Worm (Caenorhabditis elegans): ENCODE data around the gene ify-1.

ce11 chrII:5032669-5033068 lies 22.3 kb downstream of the ify-1 start:
- TF ChIP-seq lin-15B (tag; optimal IDR thresholded peaks at IDR 0.05), result no peak
- peak; percentile 23 for TF ChIP-seq lin-13 (GFP tag; optimal IDR thresholded peaks at IDR 0.05)
- no peak for TF ChIP-seq ama-1 (optimal IDR thresholded peaks at IDR 0.05)
- peak in 1 of 3 experiments; percentile 56 for TF ChIP-seq ceh-82 (tag; optimal IDR thresholded peaks at IDR 0.05)
- TF ChIP-seq irx-1 (tag; optimal IDR thresholded peaks at IDR 0.05), result peak; percentile 24
- no peak for TF ChIP-seq unc-130 (tag; optimal IDR thresholded peaks at IDR 0.05)
